Fruit fly (Drosophila melanogaster): ENCODE measurements around the gene CG17544.

The CG17544 gene

DNA sequence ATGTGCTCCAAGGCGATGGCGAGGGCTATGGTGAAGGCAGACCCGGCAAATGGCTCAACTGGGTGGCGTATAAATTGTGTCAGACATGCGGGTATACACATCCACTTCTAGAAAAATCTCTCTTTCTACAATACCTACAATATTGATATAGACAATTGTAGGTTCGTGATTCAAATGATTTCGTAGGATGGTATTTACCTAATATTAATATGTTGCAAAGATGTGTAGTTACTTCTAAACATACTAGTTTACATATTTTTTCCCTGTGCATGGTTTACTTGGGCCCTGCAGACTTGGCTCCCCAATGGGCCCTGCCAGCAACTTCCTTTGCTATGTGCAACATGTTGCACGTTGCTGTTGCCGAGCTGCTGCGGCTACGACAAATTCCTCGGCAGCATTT is 56.3 kb downstream of the CG17544 start (continued):
- TF ChIP-seq ac (GFP tag; optimal IDR thresholded peaks at IDR 0.05) (no peak), CG11723 (GFP tag; optimal IDR thresholded peaks at IDR 0.05) (no peak), HmgZ (tag; optimal IDR thresholded peaks at IDR 0.05) (no peak), CG2875 (GFP tag; optimal IDR thresholded peaks at IDR 0.05) (peak; percentile 50), en (GFP tag; optimal IDR thresholded peaks at IDR 0.05) (no peak), tx (GFP tag; optimal IDR thresholded peaks at IDR 0.05) (no peak), CG10959 (GFP tag; IDR thresholded peaks at IDR 0.05) (peak; percentile 50; the same call in 1 of the 2 replicates), GATAe (GFP tag; conservative IDR thresholded peaks at IDR 0.05) (no peak), jing (GFP tag; optimal IDR thresholded peaks at IDR 0.05) (no peak), shn (GFP tag; optimal IDR thresholded peaks at IDR 0.05) (no peak), maf-S (GFP tag; optimal IDR thresholded peaks at IDR 0.05) (no peak), sens-2 (GFP tag; IDR thresholded peaks at IDR 0.05) (no peak), CG7928 (GFP tag; optimal IDR thresholded peaks at IDR 0.05) (no peak), CG14014 (GFP tag; IDR thresholded peaks at IDR 0.05) (no peak), klu (GFP tag; IDR thresholded peaks at IDR 0.05) (no peak; the same call in 1 of the 2 replicates), CG1603 (tag; optimal IDR thresholded peaks at IDR 0.05) (peak; percentile 83), Dbx (GFP tag; IDR thresholded peaks at IDR 0.05) (no peak), sim (GFP tag; IDR thresholded peaks at IDR 0.05) (0 out of 2 replicates have a peak, but pooled peaks have one; percentile 28), twi (tag; optimal IDR thresholded peaks at IDR 0.05) (peak; percentile 28), MBD-R2 (GFP tag; IDR thresholded peaks at IDR 0.05) (no peak), Asciz (GFP tag; optimal IDR thresholded peaks at IDR 0.05) (peak; percentile 27), Sox100B (GFP tag; optimal IDR thresholded peaks at IDR 0.05) (peak; percentile 12), Nf-YA (GFP tag; IDR thresholded peaks at IDR 0.05) (no peak), CG12219 (GFP tag; optimal IDR thresholded peaks at IDR 0.05) (peak; percentile 45), CG7271 (tag; optimal IDR thresholded peaks at IDR 0.05) (no peak), CG1792 (GFP tag; optimal IDR thresholded peaks at IDR 0.05) (no peak), CG4282 (GFP tag; optimal IDR thresholded peaks at IDR 0.05) (no peak), Spps (tag; optimal IDR thresholded peaks at IDR 0.05) (peak; percentile 55), da (GFP tag; optimal IDR thresholded peaks at IDR 0.05) (no peak), crc (GFP tag; optimal IDR thresholded peaks at IDR 0.05) (no peak), nom (GFP tag; optimal IDR thresholded peaks at IDR 0.05) (peak; percentile 86), CG12769 (tag; optimal IDR thresholded peaks at IDR 0.05) (no peak), p53 (GFP tag; optimal IDR thresholded peaks at IDR 0.05) (no peak), tll (GFP tag; optimal IDR thresholded peaks at IDR 0.05) (no peak), CG13624 (GFP tag; optimal IDR thresholded peaks at IDR 0.05) (no peak), ERR (GFP tag; optimal IDR thresholded peaks at IDR 0.05) (no peak), Hr78 (GFP tag; optimal IDR thresholded peaks at IDR 0.05) (no peak), Oli (tag; optimal IDR thresholded peaks at IDR 0.05) (peak; percentile 66), pzg (GFP tag; optimal IDR thresholded peaks at IDR 0.05) (no peak), fd3F (GFP tag; optimal IDR thresholded peaks at IDR 0.05) (no peak), dmrt99B (tag; optimal IDR thresholded peaks at IDR 0.05) (peak; percentile 52), CG8765 (GFP tag; IDR thresholded peaks at IDR 0.05) (no peak), trem (tag; optimal IDR thresholded peaks at IDR 0.05) (peak; percentile 34), Atf3 (GFP tag; optimal IDR thresholded peaks at IDR 0.05) (peak; percentile 4), az2 (GFP tag; optimal IDR thresholded peaks at IDR 0.05) (peak; percentile 58), CG3281 (GFP tag; optimal IDR thresholded peaks at IDR 0.05) (no peak), CG13296 (GFP tag; optimal IDR thresholded peaks at IDR 0.05) (no peak), CG6254 (GFP tag; optimal IDR thresholded peaks at IDR 0.05) (peak; percentile 55), CG34422 (GFP tag; IDR thresholded peaks at IDR 0.05) (no peak), CG42726 (GFP tag; IDR thresholded peaks at IDR 0.05; ENCODE audit: partially characterized antibody) (no peak), pfk (GFP tag; optimal IDR thresholded peaks at IDR 0.05) (no peak)
